Fruit fly (Drosophila melanogaster): ENCODE measurements around the gene EloB.

The EloB gene

dm6 chr3R:20545678-20546077 lies 34.0 kb downstream of the EloB start:
- peak; percentile 26; the same call in 1 of the 2 replicates for TF ChIP-seq CG32121 (GFP tag; IDR thresholded peaks at IDR 0.05)
- no peak for TF ChIP-seq CG8159 (tag; optimal IDR thresholded peaks at IDR 0.05)
- 0 out of 3 replicates have a peak, but pooled peaks have one; percentile 40 for TF ChIP-seq CG4496 (GFP tag; IDR thresholded peaks at IDR 0.05)
- peak; percentile 23; the same call in 1 of the 3 replicates for TF ChIP-seq fd96Ca (GFP tag; IDR thresholded peaks at IDR 0.05)
- TF ChIP-seq CG12605 (GFP tag; IDR thresholded peaks at IDR 0.05) = 0 out of 2 replicates have a peak, but pooled peaks have one; percentile 28
- no peak for TF ChIP-seq CG14655 (GFP tag; optimal IDR thresholded peaks at IDR 0.05)
- TF ChIP-seq Ets98B (GFP tag; IDR thresholded peaks at IDR 0.05) = peak; percentile 45; the same call in 1 of the 2 replicates

dm6 chr3R:20544952-20545351 lies 34.7 kb downstream of the EloB start:
- TF ChIP-seq EcR (GFP tag; optimal IDR thresholded peaks at IDR 0.05) (no peak), Ets98B (GFP tag; IDR thresholded peaks at IDR 0.05) (no peak), CG12605 (GFP tag; IDR thresholded peaks at IDR 0.05) (no peak), CG17806 (tag; optimal IDR thresholded peaks at IDR 0.05) (no peak), CG15710 (tag; optimal IDR thresholded peaks at IDR 0.05) (no peak), CG13204 (GFP tag; optimal IDR thresholded peaks at IDR 0.05) (no peak), rn (GFP tag; IDR thresholded peaks at IDR 0.05) (no peak), CG34367 (tag; optimal IDR thresholded peaks at IDR 0.05) (no peak)

- no peak for TF ChIP-seq fd96Ca (GFP tag; IDR thresholded peaks at IDR 0.05)
- TF ChIP-seq CG12605 (GFP tag; IDR thresholded peaks at IDR 0.05) = no peak
- no peak for TF ChIP-seq CG34367 (tag; optimal IDR thresholded peaks at IDR 0.05)
- TF ChIP-seq CG8301 (tag; optimal IDR thresholded peaks at IDR 0.05) = no peak
- TF ChIP-seq CG13204 (GFP tag; optimal IDR thresholded peaks at IDR 0.05) = no peak
- no peak for TF ChIP-seq CG10348 (GFP tag; IDR thresholded peaks at IDR 0.05)
- no peak for TF ChIP-seq CG32121 (GFP tag; IDR thresholded peaks at IDR 0.05)
- TF ChIP-seq rn (GFP tag; IDR thresholded peaks at IDR 0.05) = no peak
- TF ChIP-seq CG17806 (tag; optimal IDR thresholded peaks at IDR 0.05) = no peak
- TF ChIP-seq D1 (tag; optimal IDR thresholded peaks at IDR 0.05) = no peak
- TF ChIP-seq EcR (GFP tag; optimal IDR thresholded peaks at IDR 0.05) = no peak
- TF ChIP-seq Snoo (tag; optimal IDR thresholded peaks at IDR 0.05) = no peak
- TF ChIP-seq CG15710 (tag; optimal IDR thresholded peaks at IDR 0.05) = no peak
- TF ChIP-seq CG9948 (tag; optimal IDR thresholded peaks at IDR 0.05) = no peak
- no peak for TF ChIP-seq gl (tag; optimal IDR thresholded peaks at IDR 0.05)
- TF ChIP-seq Pif1A (GFP tag; optimal IDR thresholded peaks at IDR 0.05) = no peak
- TF ChIP-seq Ets98B (GFP tag; IDR thresholded peaks at IDR 0.05) = no peak
- TF ChIP-seq Pif1B (GFP tag; optimal IDR thresholded peaks at IDR 0.05) = no peak
- no peak for TF ChIP-seq CG14655 (GFP tag; optimal IDR thresholded peaks at IDR 0.05)
These were observed 35.9 kb downstream of the EloB start for dm6 chr3R:20543719-20544118.

- TF ChIP-seq CG4496 (GFP tag; IDR thresholded peaks at IDR 0.05) = no peak
- TF ChIP-seq CG15710 (tag; optimal IDR thresholded peaks at IDR 0.05) = no peak
- no peak for TF ChIP-seq Snoo (tag; optimal IDR thresholded peaks at IDR 0.05)
- no peak for TF ChIP-seq fd96Ca (GFP tag; IDR thresholded peaks at IDR 0.05)
- no peak for TF ChIP-seq CG12605 (GFP tag; IDR thresholded peaks at IDR 0.05)
- TF ChIP-seq CG13204 (GFP tag; optimal IDR thresholded peaks at IDR 0.05) = no peak
- TF ChIP-seq Ets98B (GFP tag; IDR thresholded peaks at IDR 0.05) = no peak
- no peak for TF ChIP-seq CG10348 (GFP tag; IDR thresholded peaks at IDR 0.05)
- TF ChIP-seq D1 (tag; optimal IDR thresholded peaks at IDR 0.05) = no peak
- no peak for TF ChIP-seq Pif1B (GFP tag; optimal IDR thresholded peaks at IDR 0.05)
- TF ChIP-seq gl (tag; optimal IDR thresholded peaks at IDR 0.05) = no peak
- no peak for TF ChIP-seq CG14655 (GFP tag; optimal IDR thresholded peaks at IDR 0.05)
- TF ChIP-seq CG8301 (tag; optimal IDR thresholded peaks at IDR 0.05) = no peak
- no peak for TF ChIP-seq Pif1A (GFP tag; optimal IDR thresholded peaks at IDR 0.05)
- no peak for TF ChIP-seq rn (GFP tag; IDR thresholded peaks at IDR 0.05)
- no peak for TF ChIP-seq CG17806 (tag; optimal IDR thresholded peaks at IDR 0.05)
These were observed 36.4 kb downstream of the EloB start for dm6 chr3R:20543220-20543619.

dm6 chr3R:20542283-20543144 lies 37.1 kb downstream of the EloB start:
- TF ChIP-seq EcR (GFP tag; optimal IDR thresholded peaks at IDR 0.05) (no peak), Pif1B (GFP tag; optimal IDR thresholded peaks at IDR 0.05) (no peak), Ets98B (GFP tag; IDR thresholded peaks at IDR 0.05) (no peak), CG4496 (GFP tag; IDR thresholded peaks at IDR 0.05) (peak; percentile 57; the same call in 1 of the 3 replicates), CG10348 (GFP tag; IDR thresholded peaks at IDR 0.05) (no peak), CG13204 (GFP tag; optimal IDR thresholded peaks at IDR 0.05) (no peak), fd96Ca (GFP tag; IDR thresholded peaks at IDR 0.05) (no peak)

dm6 chr3R:20534575-20534974 lies 45.1 kb downstream of the EloB start, which contains the start of the genes MtnE and MtnD:
MtnE (minus strand) TSS chr3R:20534704.
MtnD (plus strand) TSS chr3R:20534962.
- TF ChIP-seq gl (tag; optimal IDR thresholded peaks at IDR 0.05) (no peak), CG14655 (GFP tag; optimal IDR thresholded peaks at IDR 0.05) (no peak), fd96Ca (GFP tag; IDR thresholded peaks at IDR 0.05) (no peak), CG10348 (GFP tag; IDR thresholded peaks at IDR 0.05) (no peak), CG4496 (GFP tag; IDR thresholded peaks at IDR 0.05) (peak; percentile 60; the same call in 1 of the 3 replicates)
